Fruit fly (Drosophila melanogaster) whole organism, wandering third instar larva: Measurements from ENCODE around the gene CG43057.

Source experiments
- br ChIP-seq: fragments of 200-800 bp; sonication (Bioruptor generic); optimal IDR thresholded peaks from 2 replicates; lab custom pipeline; 2016; ENCODE audit warnings: missing biosample characterization, missing genetic modification characterization
- usp ChIP-seq: fragments of >200 bp; optimal IDR thresholded peaks from 2 replicates; lab custom pipeline; 2017; ENCODE audit warnings: missing biosample characterization, missing genetic modification characterization

Gene CG43057

DNA sequence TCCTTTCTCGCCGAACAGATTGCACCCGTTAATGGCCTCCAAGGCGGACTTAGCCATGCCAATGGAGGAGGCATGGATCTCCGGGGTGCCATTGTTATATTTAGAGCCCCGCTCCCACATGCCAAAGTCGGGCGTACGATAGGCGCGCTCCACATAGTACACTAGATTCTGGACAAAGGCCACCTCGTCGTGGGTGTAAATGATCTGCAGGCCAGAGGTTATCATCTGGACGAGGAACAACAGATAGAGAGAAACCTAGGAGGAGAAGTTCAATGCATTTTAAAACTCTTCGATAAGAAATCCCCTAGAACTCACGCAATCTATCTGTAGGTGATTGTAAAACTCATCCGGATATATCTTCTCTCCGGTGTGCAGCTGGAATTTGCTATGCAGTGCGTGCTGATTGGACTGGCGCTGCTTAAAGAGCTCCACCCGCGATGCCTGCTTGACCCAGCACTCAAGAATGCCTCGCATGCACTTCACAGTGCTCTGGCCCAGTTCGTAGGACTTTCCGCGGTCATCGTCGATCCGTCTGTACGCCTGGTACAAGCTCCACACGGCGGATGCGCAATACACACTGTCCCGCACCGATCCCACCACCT lies 48.0 kb downstream of the CG43057 start:
- TF ChIP-seq br (GFP tag; lab: Kevin White, UChicago) (peak; percentile 15), usp (GFP tag; lab: Kevin White, UChicago) (no peak)
